Worm (Caenorhabditis elegans) whole organism, L1 larva: Measurements from ENCODE around the gene Y44F5A.1.

Source experiments
- C34B4.2 ChIP-seq: sonication (generic microtip); optimal IDR thresholded peaks from 2 replicates; lab custom pipeline; 2017; ENCODE audit warnings: mild to moderate bottlenecking, missing genetic modification characterization, missing compliant biosample characterization
- F16B12.6 ChIP-seq: fragments of 150-350 bp; optimal IDR thresholded peaks from 2 replicates; lab custom pipeline; 2014; ENCODE audit warnings: missing biosample characterization, missing genetic modification characterization
- Y116A8C.19 ChIP-seq: sonication (generic microtip); optimal IDR thresholded peaks from 2 replicates; lab custom pipeline; 2016; ENCODE audit warnings: missing compliant biosample characterization, missing genetic modification characterization, borderline replicate concordance
- aha-1 ChIP-seq: fragments of 150-350 bp; optimal IDR thresholded peaks from 2 replicates; lab custom pipeline; 2014; ENCODE audit warnings: missing biosample characterization, missing genetic modification characterization
- alr-1 ChIP-seq: fragments of 200-800 bp; sonication (Bioruptor generic); optimal IDR thresholded peaks from 2 replicates; lab custom pipeline; 2018; ENCODE audit warnings: borderline replicate concordance, mild to moderate bottlenecking, missing genetic modification characterization, missing compliant biosample characterization
- aly-2 ChIP-seq: fragments of 150-350 bp; optimal IDR thresholded peaks from 2 replicates; lab custom pipeline; 2014; ENCODE audit warnings: missing biosample characterization, missing genetic modification characterization
- ceh-63 ChIP-seq: fragments of 200-800 bp; sonication (Bioruptor generic); optimal IDR thresholded peaks from 2 replicates; lab custom pipeline; 2018; ENCODE audit warnings: mild to moderate bottlenecking, missing genetic modification characterization, missing compliant biosample characterization
- ceh-82 ChIP-seq, 3 experiments: fragments of 150-350 bp in 1 of 3; sonication (generic microtip) in 2 of 3; optimal IDR thresholded peaks; 2 replicates each; lab custom pipeline; 2014 to 2017; ENCODE audit warnings: missing biosample characterization in 3 of 3, missing genetic modification characterization in 3 of 3
- ceh-90 ChIP-seq: sonication (generic microtip); optimal IDR thresholded peaks from 2 replicates; lab custom pipeline; 2016; ENCODE audit warnings: missing genetic modification characterization, missing compliant biosample characterization
- dsc-1 ChIP-seq: sonication (generic microtip); optimal IDR thresholded peaks from 2 replicates; lab custom pipeline; 2016; ENCODE audit warnings: mild to moderate bottlenecking, missing genetic modification characterization, missing compliant biosample characterization
- efl-1 ChIP-seq, 4 experiments: fragments of 150-350 bp; optimal IDR thresholded peaks in 3 of 4; peaks in 1 of 4; 1 replicate in 1 of 4; 2 replicates in 3 of 4; lab custom pipeline; 2014; ENCODE audit warnings: missing biosample characterization in 2 of 4, missing genetic modification characterization in 2 of 4, missing genetic modification reagents in 2 of 4
- efl-3 ChIP-seq: fragments of 200-800 bp; sonication (Bioruptor generic); optimal IDR thresholded peaks from 2 replicates; lab custom pipeline; 2018; ENCODE audit warnings: mild to moderate bottlenecking, missing genetic modification characterization, missing compliant biosample characterization
- egl-27 ChIP-seq, 2 experiments: fragments of 150-350 bp in 1 of 2; sonication (generic microtip); optimal IDR thresholded peaks; 3 replicates each; lab custom pipeline; 2017 to 2018; ENCODE audit warnings: missing biosample characterization in 2 of 2, missing genetic modification characterization in 2 of 2, missing genetic modification reagents in 2 of 2
- fkh-8 ChIP-seq: sonication (generic microtip); optimal IDR thresholded peaks from 2 replicates; lab custom pipeline; 2016; ENCODE audit warnings: mild to moderate bottlenecking, missing genetic modification characterization, missing compliant biosample characterization
- fos-1 ChIP-seq: fragments of 150-350 bp; optimal IDR thresholded peaks from 2 replicates; lab custom pipeline; 2014; ENCODE audit warnings: missing biosample characterization, missing genetic modification characterization
- grh-1 ChIP-seq: fragments of 200-800 bp; sonication (Bioruptor generic); IDR thresholded peaks from 2 replicates; pipeline ENCODE4 v1.3.6; 2022; ENCODE audit warnings: missing genetic modification reagents, missing genetic modification characterization, missing compliant biosample characterization
- hlh-17 ChIP-seq: fragments of 200-800 bp; sonication (Bioruptor generic); optimal IDR thresholded peaks from 2 replicates; lab custom pipeline; 2018; ENCODE audit warnings: missing genetic modification characterization, mild to moderate bottlenecking, missing compliant biosample characterization, moderate library complexity, borderline replicate concordance
- hlh-4 ChIP-seq: sonication (generic microtip); optimal IDR thresholded peaks from 2 replicates; lab custom pipeline; 2016; ENCODE audit warnings: mild to moderate bottlenecking, missing genetic modification characterization, missing compliant biosample characterization
- hpl-2 ChIP-seq: fragments of 150-350 bp; optimal IDR thresholded peaks from 2 replicates; lab custom pipeline; 2014; ENCODE audit warnings: missing biosample characterization, missing genetic modification reagents, missing genetic modification characterization
- irx-1 ChIP-seq: sonication (generic microtip); optimal IDR thresholded peaks from 2 replicates; lab custom pipeline; 2016; ENCODE audit warnings: missing genetic modification characterization, missing compliant biosample characterization
- isw-1 ChIP-seq: fragments of 200-800 bp; sonication (Bioruptor generic); IDR thresholded peaks from 2 replicates; pipeline ENCODE4 v1.3.6; 2022; ENCODE audit warnings: missing genetic modification characterization, missing compliant biosample characterization
- lin-14 ChIP-seq: fragments of 200-800 bp; sonication (Bioruptor generic); optimal IDR thresholded peaks from 2 replicates; lab custom pipeline; 2018; ENCODE audit warnings: mild to moderate bottlenecking, missing genetic modification characterization, moderate library complexity, missing compliant biosample characterization
- lin-39 ChIP-seq: fragments of 150-350 bp; optimal IDR thresholded peaks from 2 replicates; lab custom pipeline; 2014; ENCODE audit warnings: missing biosample characterization, missing genetic modification reagents, missing genetic modification characterization
- mab-9 ChIP-seq: fragments of 200-800 bp; sonication (Bioruptor generic); IDR thresholded peaks from 2 replicates; pipeline ENCODE4 v1.3.6; 2022; ENCODE audit warnings: missing genetic modification reagents, missing genetic modification characterization, missing compliant biosample characterization
- mef-2 ChIP-seq: fragments of 150-350 bp; optimal IDR thresholded peaks from 2 replicates; lab custom pipeline; 2014; ENCODE audit warnings: missing biosample characterization, missing genetic modification characterization
- nhr-11 ChIP-seq: fragments of 150-350 bp; optimal IDR thresholded peaks from 2 replicates; lab custom pipeline; 2014; ENCODE audit warnings: missing biosample characterization, missing genetic modification characterization
- nhr-20 ChIP-seq: sonication (generic microtip); optimal IDR thresholded peaks from 2 replicates; lab custom pipeline; 2016; ENCODE audit warnings: mild to moderate bottlenecking, missing genetic modification characterization, missing compliant biosample characterization
- nhr-237 ChIP-seq: fragments of 150-350 bp; optimal IDR thresholded peaks from 2 replicates; lab custom pipeline; 2014; ENCODE audit warnings: missing biosample characterization, missing genetic modification characterization
- nhr-28 ChIP-seq: fragments of 150-350 bp; optimal IDR thresholded peaks from 2 replicates; lab custom pipeline; 2014; ENCODE audit warnings: missing biosample characterization, missing genetic modification characterization
- nhr-47 ChIP-seq: sonication (generic microtip); optimal IDR thresholded peaks from 2 replicates; lab custom pipeline; 2016; ENCODE audit warnings: mild to moderate bottlenecking, missing genetic modification characterization, moderate library complexity, missing compliant biosample characterization
- nhr-71 ChIP-seq: sonication (generic microtip); optimal IDR thresholded peaks from 2 replicates; lab custom pipeline; 2016; ENCODE audit warnings: mild to moderate bottlenecking, missing genetic modification characterization, moderate library complexity, missing compliant biosample characterization
- nhr-76 ChIP-seq: sonication (generic microtip); optimal IDR thresholded peaks from 2 replicates; lab custom pipeline; 2017; ENCODE audit warnings: missing biosample characterization, missing genetic modification characterization
- nhr-77 ChIP-seq: fragments of 150-350 bp; optimal IDR thresholded peaks from 2 replicates; lab custom pipeline; 2014; ENCODE audit warnings: missing biosample characterization, missing genetic modification characterization
- nhr-84 ChIP-seq: sonication (generic microtip); optimal IDR thresholded peaks from 2 replicates; lab custom pipeline; 2017; ENCODE audit warnings: missing biosample characterization, missing genetic modification characterization
- nhr-85 ChIP-seq: sonication (generic microtip); peaks from one replicate; lab custom pipeline; 2016; ENCODE audit warnings: missing genetic modification characterization, inconsistent platforms, missing compliant biosample characterization
- nhr-90 ChIP-seq: sonication (generic microtip); optimal IDR thresholded peaks from 2 replicates; lab custom pipeline; 2016; ENCODE audit warnings: mild to moderate bottlenecking, missing genetic modification characterization, missing compliant biosample characterization; ENCODE audit not compliant: poor library complexity
- pax-3 ChIP-seq: fragments of 200-800 bp; sonication (Bioruptor generic); optimal IDR thresholded peaks from 2 replicates; lab custom pipeline; 2018; ENCODE audit warnings: mild to moderate bottlenecking, missing genetic modification characterization, moderate library complexity, missing compliant biosample characterization
- skn-1 ChIP-seq: fragments of 150-350 bp; optimal IDR thresholded peaks from 2 replicates; lab custom pipeline; 2014; ENCODE audit warnings: missing biosample characterization, missing genetic modification characterization
- sox-4 ChIP-seq: sonication (generic microtip); optimal IDR thresholded peaks from 2 replicates; lab custom pipeline; 2016; ENCODE audit warnings: missing genetic modification characterization, missing compliant biosample characterization
- sup-37 ChIP-seq: fragments of 200-800 bp; sonication (Bioruptor generic); optimal IDR thresholded peaks from 2 replicates; lab custom pipeline; 2018; ENCODE audit warnings: mild to moderate bottlenecking, missing genetic modification characterization, missing compliant biosample characterization
- swsn-7 ChIP-seq: sonication (generic microtip); optimal IDR thresholded peaks from 2 replicates; lab custom pipeline; 2016; ENCODE audit warnings: missing genetic modification characterization, missing compliant biosample characterization
- unc-130 ChIP-seq: fragments of 150-350 bp; optimal IDR thresholded peaks from 2 replicates; lab custom pipeline; 2017; ENCODE audit warnings: missing biosample characterization, missing genetic modification characterization, inconsistent platforms
- unc-30 ChIP-seq: sonication (generic microtip); optimal IDR thresholded peaks from 2 replicates; lab custom pipeline; 2017; ENCODE audit warnings: missing biosample characterization, missing genetic modification characterization
- unc-62 ChIP-seq: fragments of 150-350 bp; optimal IDR thresholded peaks from 2 replicates; lab custom pipeline; 2014; ENCODE audit warnings: missing biosample characterization, missing genetic modification reagents, missing genetic modification characterization
- unc-86 ChIP-seq: sonication (generic microtip); optimal IDR thresholded peaks from 2 replicates; lab custom pipeline; 2016; ENCODE audit warnings: missing genetic modification characterization, missing compliant biosample characterization
- vab-15 ChIP-seq: sonication (generic microtip); optimal IDR thresholded peaks from 2 replicates; lab custom pipeline; 2017; ENCODE audit warnings: missing genotype, mild to moderate bottlenecking, missing genetic modification characterization, missing compliant biosample characterization
- zag-1 ChIP-seq: fragments of 150-350 bp; optimal IDR thresholded peaks from 2 replicates; lab custom pipeline; 2014; ENCODE audit warnings: missing biosample characterization, missing genetic modification characterization
- zip-4 ChIP-seq: fragments of 200-800 bp; sonication (Bioruptor generic); optimal IDR thresholded peaks from 2 replicates; lab custom pipeline; 2018; ENCODE audit warnings: mild to moderate bottlenecking, missing genetic modification characterization, moderate library complexity, missing compliant biosample characterization
- ztf-4 ChIP-seq: fragments of 150-350 bp; optimal IDR thresholded peaks from 2 replicates; lab custom pipeline; 2014; ENCODE audit warnings: missing biosample characterization, missing genetic modification characterization

Gene Y44F5A.1

ce11 chrIII:4223668-4224127 lies 23.8 kb downstream of the Y44F5A.1 start (continued):
- TF ChIP-seq nhr-11 (tag; lab: Kevin White, UChicago) (peak; percentile 75), nhr-20 (peak; percentile 90), aha-1 (tag; lab: Kevin White, UChicago) (no peak), unc-130 (tag; lab: Kevin White, UChicago) (peak; percentile 72)

- TF ChIP-seq Y116A8C.19 (tag; lab: Kevin White, UChicago), result no peak
- no peak for TF ChIP-seq pax-3
- TF ChIP-seq nhr-11 (tag; lab: Kevin White, UChicago), result no peak
- no peak for TF ChIP-seq alr-1
- no peak for TF ChIP-seq hlh-4 (tag; lab: Kevin White, UChicago)
- no peak for TF ChIP-seq nhr-76 (tag; lab: Kevin White, UChicago)
- peak; percentile 45 for TF ChIP-seq lin-14 (GFP tag; lab: Kevin White, UChicago)
- no peak for TF ChIP-seq unc-30 (tag; lab: Kevin White, UChicago)
- no peak for TF ChIP-seq fos-1 (tag; lab: Kevin White, UChicago)
- no peak for TF ChIP-seq efl-1 (optimal IDR thresholded peaks at IDR 0.05; lab: Kevin White, UChicago)
- TF ChIP-seq efl-1 (GFP tag; optimal IDR thresholded peaks at IDR 0.05 in 1 of 2; lab: Kevin White, UChicago), result peak in 1 of 2 experiments; percentile 21
- no peak for TF ChIP-seq hpl-2 (GFP tag; lab: Kevin White, UChicago)
- TF ChIP-seq nhr-237 (tag; lab: Kevin White, UChicago), result no peak
- no peak for TF ChIP-seq efl-3 (GFP tag; lab: Kevin White, UChicago)
These were observed 25.9 kb downstream of the Y44F5A.1 start for ce11 chrIII:4221527-4221926.

ce11 chrIII:4220864-4221263 lies 26.6 kb downstream of the Y44F5A.1 start:
- TF ChIP-seq ztf-4 (tag; lab: Kevin White, UChicago) (peak; percentile 24), nhr-71 (tag; lab: Kevin White, UChicago) (peak; percentile 61), dsc-1 (tag; lab: Kevin White, UChicago) (peak; percentile 79), lin-14 (GFP tag; lab: Kevin White, UChicago) (no peak), mab-9 (no peak), nhr-85 (tag; lab: Kevin White, UChicago) (no peak), hlh-17 (no peak), efl-3 (GFP tag; lab: Kevin White, UChicago) (no peak), vab-15 (tag; lab: Kevin White, UChicago) (no peak), ceh-82 (tag; optimal IDR thresholded peaks at IDR 0.05; lab: Kevin White, UChicago) (no peak), sox-4 (tag; lab: Kevin White, UChicago) (peak; percentile 20), irx-1 (tag; lab: Kevin White, UChicago) (no peak), fkh-8 (tag; lab: Kevin White, UChicago) (peak; percentile 90), lin-39 (tag; lab: Kevin White, UChicago) (no peak), aly-2 (tag; lab: Kevin White, UChicago) (no peak), swsn-7 (no peak), ceh-90 (tag; lab: Kevin White, UChicago) (no peak), hlh-4 (tag; lab: Kevin White, UChicago) (peak; percentile 2), nhr-47 (tag; lab: Kevin White, UChicago) (peak; percentile 60), nhr-90 (no peak), alr-1 (no peak), pax-3 (peak; percentile 70), zag-1 (no peak), ceh-63 (GFP tag; lab: Kevin White, UChicago) (no peak), nhr-77 (tag; lab: Kevin White, UChicago) (no peak), unc-62 (GFP tag; lab: Kevin White, UChicago) (no peak)

- TF ChIP-seq dsc-1 (tag; lab: Kevin White, UChicago) (no peak), nhr-84 (tag; lab: Kevin White, UChicago) (no peak), skn-1 (tag; lab: Kevin White, UChicago) (no peak), zip-4 (GFP tag; lab: Kevin White, UChicago) (no peak), nhr-28 (tag; lab: Kevin White, UChicago) (no peak), isw-1 (GFP tag; lab: Robert Waterston, UW) (no peak), egl-27 (tag; optimal IDR thresholded peaks at IDR 0.05; lab: Kevin White, UChicago) (no peak), sup-37 (GFP tag; lab: Kevin White, UChicago) (no peak), vab-15 (tag; lab: Kevin White, UChicago) (no peak), mef-2 (tag; lab: Kevin White, UChicago) (no peak), hpl-2 (GFP tag; lab: Kevin White, UChicago) (no peak), grh-1 (no peak), F16B12.6 (tag; lab: Kevin White, UChicago) (no peak), unc-86 (tag; lab: Kevin White, UChicago) (no peak), C34B4.2 (tag; lab: Kevin White, UChicago) (no peak)
These were observed 36.8 kb downstream of the Y44F5A.1 start for ce11 chrIII:4210661-4211060.
